Fruit fly (Drosophila melanogaster) whole organism, embryonic: ENCODE measurements around the gene Gr89a.
A peak's percentile ranks its signal among the peaks of the same experiment; 100 is the strongest.

Source experiments
- ATbp ChIP-seq: fragments of 200-800 bp; sonication (Bioruptor generic); optimal IDR thresholded peaks from 2 replicates; lab custom pipeline; 2017; ENCODE audit warnings: missing biosample characterization, mild to moderate bottlenecking, missing genetic modification characterization, missing genetic modification reagents
- Bgb ChIP-seq: fragments of 200-800 bp; sonication (Bioruptor generic); IDR thresholded peaks from 2 replicates; pipeline ENCODE4 v1.3.6; 2022; ENCODE audit warnings: missing biosample characterization, missing genetic modification characterization; ENCODE audit not compliant: partially characterized antibody
- Bteb2 ChIP-seq: fragments of 200-800 bp; sonication (Bioruptor generic); optimal IDR thresholded peaks from 2 replicates; lab custom pipeline; 2016; ENCODE audit warnings: missing biosample characterization, missing genetic modification characterization
- CG10209 ChIP-seq: fragments of 200-800 bp; sonication (Bioruptor generic); optimal IDR thresholded peaks from 3 replicates; lab custom pipeline; 2017; ENCODE audit warnings: missing biosample characterization, mild to moderate bottlenecking, missing genetic modification characterization, missing genetic modification reagents
- CG11456 ChIP-seq: fragments of 200-800 bp; sonication (Bioruptor generic); IDR thresholded peaks from 3 replicates; pipeline ENCODE4 v1.3.6; 2022; ENCODE audit warnings: missing biosample characterization, missing genetic modification characterization
- CG11560 ChIP-seq: fragments of 200-800 bp; sonication (Bioruptor generic); IDR thresholded peaks from 3 replicates; pipeline ENCODE4 v1.3.6; 2022; ENCODE audit warnings: missing biosample characterization, missing genetic modification characterization
- CG12391 ChIP-seq: fragments of 200-800 bp; sonication (Bioruptor generic); optimal IDR thresholded peaks from 3 replicates; lab custom pipeline; 2018; ENCODE audit warnings: missing biosample characterization, mild to moderate bottlenecking, missing genetic modification characterization, moderate library complexity
- CG13894 ChIP-seq: fragments of 200-800 bp; sonication (Bioruptor generic); optimal IDR thresholded peaks from 3 replicates; lab custom pipeline; 2018; ENCODE audit warnings: missing biosample characterization, mild to moderate bottlenecking, missing genetic modification characterization, moderate library complexity
- CG15696 ChIP-seq: fragments of 200-800 bp; sonication (Bioruptor generic); optimal IDR thresholded peaks from 2 replicates; lab custom pipeline; 2019; ENCODE audit warnings: missing biosample characterization, mild to moderate bottlenecking, missing genetic modification characterization, moderate library complexity
- CG1603 ChIP-seq: fragments of 200-800 bp; sonication (Bioruptor generic); optimal IDR thresholded peaks from 2 replicates; lab custom pipeline; 2019; ENCODE audit warnings: missing biosample characterization, mild to moderate bottlenecking, missing genetic modification characterization, moderate library complexity
- CG16779 ChIP-seq: fragments of 200-800 bp; sonication (Bioruptor generic); IDR thresholded peaks from 2 replicates; pipeline ENCODE4 v1.3.6; 2022; ENCODE audit warnings: missing biosample characterization, missing genetic modification characterization
- CG17359 ChIP-seq: fragments of 200-800 bp; sonication (Bioruptor generic); optimal IDR thresholded peaks from 3 replicates; lab custom pipeline; 2018; ENCODE audit warnings: missing biosample characterization, mild to moderate bottlenecking, missing genetic modification characterization, moderate library complexity
- CG18476 ChIP-seq: fragments of 200-800 bp; sonication (Bioruptor generic); optimal IDR thresholded peaks from 2 replicates; lab custom pipeline; 2016; ENCODE audit warnings: missing biosample characterization, mild to moderate bottlenecking, missing genetic modification characterization
- CG2116 ChIP-seq: fragments of 200-800 bp; sonication (Bioruptor generic); optimal IDR thresholded peaks from 3 replicates; lab custom pipeline; 2018; ENCODE audit warnings: missing biosample characterization, mild to moderate bottlenecking, missing genetic modification characterization
- CG2199 ChIP-seq: fragments of 200-800 bp; sonication (Bioruptor generic); IDR thresholded peaks from 3 replicates; pipeline ENCODE4 v1.3.6; 2022; ENCODE audit warnings: missing biosample characterization, missing genetic modification characterization
- CG2678 ChIP-seq: fragments of 200-800 bp; sonication (Bioruptor generic); optimal IDR thresholded peaks from 3 replicates; lab custom pipeline; 2019; ENCODE audit warnings: missing biosample characterization, mild to moderate bottlenecking, missing genetic modification characterization, moderate library complexity
- CG30431 ChIP-seq: fragments of 200-800 bp; sonication (Bioruptor generic); optimal IDR thresholded peaks from 2 replicates; lab custom pipeline; 2017; ENCODE audit warnings: missing biosample characterization, missing genetic modification characterization
- CG4730 ChIP-seq: fragments of 200-800 bp; sonication (Bioruptor generic); IDR thresholded peaks from 2 replicates; pipeline ENCODE4 v1.3.6; 2022; ENCODE audit warnings: missing biosample characterization, missing genetic modification characterization
- CG6654 ChIP-seq: fragments of 200-800 bp; sonication (Bioruptor generic); optimal IDR thresholded peaks from 2 replicates; lab custom pipeline; 2017; ENCODE audit warnings: missing biosample characterization, mild to moderate bottlenecking, missing genetic modification characterization
- CG7556 ChIP-seq: fragments of 200-800 bp; sonication (Bioruptor generic); optimal IDR thresholded peaks from 2 replicates; lab custom pipeline; 2017; ENCODE audit warnings: missing biosample characterization, mild to moderate bottlenecking, missing genetic modification characterization
- CG9876 ChIP-seq: fragments of 200-800 bp; sonication (Bioruptor generic); optimal IDR thresholded peaks from 2 replicates; lab custom pipeline; 2016; ENCODE audit warnings: missing biosample characterization, missing genetic modification characterization
- CrebB ChIP-seq: fragments of 200-800 bp; sonication (Bioruptor generic); optimal IDR thresholded peaks from 3 replicates; lab custom pipeline; 2018; ENCODE audit warnings: missing biosample characterization, mild to moderate bottlenecking, missing genetic modification characterization
- Dp ChIP-seq: fragments of 200-800 bp; sonication (Bioruptor generic); optimal IDR thresholded peaks from 2 replicates; lab custom pipeline; 2018; ENCODE audit warnings: missing biosample characterization, mild to moderate bottlenecking, missing genetic modification characterization, moderate library complexity
- Drgx ChIP-seq: fragments of 200-800 bp; sonication (Bioruptor generic); IDR thresholded peaks from 2 replicates; pipeline ENCODE4 v1.3.6; 2022; ENCODE audit warnings: missing biosample characterization, missing genetic modification characterization
- GATAe ChIP-seq: fragments of 200-800 bp; sonication (Bioruptor generic); conservative IDR thresholded peaks from 2 replicates; pipeline ENCODE4 v1.3.6; 2022; ENCODE audit warnings: missing biosample characterization, missing genetic modification characterization
- HLH54F ChIP-seq: fragments of 200-800 bp; sonication (Bioruptor generic); optimal IDR thresholded peaks from 3 replicates; lab custom pipeline; 2016; ENCODE audit warnings: missing biosample characterization, missing genetic modification characterization
- Max ChIP-seq: fragments of 200-800 bp; sonication (Bioruptor generic); optimal IDR thresholded peaks from 2 replicates; lab custom pipeline; 2016; ENCODE audit warnings: missing biosample characterization, mild to moderate bottlenecking, missing genetic modification characterization
- Vsx1 ChIP-seq: fragments of 200-800 bp; sonication (Bioruptor generic); optimal IDR thresholded peaks from 2 replicates; lab custom pipeline; 2017; ENCODE audit warnings: missing biosample characterization, mild to moderate bottlenecking, missing genetic modification characterization, missing genetic modification reagents
- ap ChIP-seq: fragments of 200-800 bp; sonication (Bioruptor generic); IDR thresholded peaks from 2 replicates; pipeline ENCODE4 v1.3.6; 2022; ENCODE audit warnings: missing biosample characterization, missing genetic modification characterization
- btn ChIP-seq: fragments of 200-800 bp; sonication (Bioruptor generic); optimal IDR thresholded peaks from 2 replicates; lab custom pipeline; 2016; ENCODE audit warnings: missing biosample characterization, missing genetic modification characterization
- cwo ChIP-seq: fragments of 200-800 bp; sonication (Bioruptor generic); optimal IDR thresholded peaks from 3 replicates; lab custom pipeline; 2017; ENCODE audit warnings: missing biosample characterization, missing genetic modification characterization, mild to moderate bottlenecking, moderate library complexity, missing genetic modification reagents
- emc ChIP-seq: fragments of 200-800 bp; sonication (Bioruptor generic); optimal IDR thresholded peaks from 2 replicates; lab custom pipeline; 2016; ENCODE audit warnings: missing biosample characterization, missing genetic modification characterization
- fd102C ChIP-seq: fragments of 200-800 bp; sonication (Bioruptor generic); optimal IDR thresholded peaks from 2 replicates; lab custom pipeline; 2018; ENCODE audit warnings: missing biosample characterization, mild to moderate bottlenecking, missing genetic modification characterization, moderate library complexity
- hb ChIP-seq: fragments of 200-800 bp; sonication (Bioruptor generic); IDR thresholded peaks from 3 replicates; pipeline ENCODE4 v1.3.6; 2022; ENCODE audit warnings: missing biosample characterization, missing genetic modification characterization; ENCODE audit not compliant: partially characterized antibody
- hkb ChIP-seq, 2 experiments: fragments of 200-800 bp in 1 of 2; fragments of >200 bp in 1 of 2; sonication (Bioruptor generic) in 1 of 2; IDR thresholded peaks in 1 of 2; optimal IDR thresholded peaks in 1 of 2; 2 replicates each; pipeline versions ENCODE4 v1.3.6 to Lab custom; 2017 to 2022; ENCODE audit warnings: missing biosample characterization in 1 of 2, missing genetic modification characterization in 1 of 2
- lmd ChIP-seq: fragments of 200-800 bp; sonication (Bioruptor generic); IDR thresholded peaks from 2 replicates; pipeline ENCODE4 v1.3.6; 2022; ENCODE audit warnings: missing biosample characterization, missing genetic modification characterization
- prd ChIP-seq, 3 experiments: fragments of >200 bp in 2 of 3; fragments of 200-800 bp in 1 of 3; sonication (Bioruptor generic) in 1 of 3; optimal IDR thresholded peaks in 2 of 3; IDR thresholded peaks in 1 of 3; 2 replicates in 2 of 3; 3 replicates in 1 of 3; pipeline versions ENCODE4 v1.3.6 to Lab custom; 2017 to 2022; ENCODE audit warnings: missing biosample characterization in 1 of 3, missing genetic modification characterization in 1 of 3
- sisA ChIP-seq: fragments of 200-800 bp; sonication (Bioruptor generic); IDR thresholded peaks from 2 replicates; pipeline ENCODE4 v1.3.6; 2022; ENCODE audit warnings: missing biosample characterization, missing genetic modification characterization
- stc ChIP-seq: fragments of 200-800 bp; sonication (Bioruptor generic); IDR thresholded peaks from 2 replicates; pipeline ENCODE4 v1.3.6; 2022; ENCODE audit warnings: missing biosample characterization, missing genetic modification characterization
- stwl ChIP-seq: fragments of 200-800 bp; sonication (Bioruptor generic); optimal IDR thresholded peaks from 3 replicates; lab custom pipeline; 2018; ENCODE audit warnings: missing biosample characterization, mild to moderate bottlenecking, missing genetic modification characterization, moderate library complexity

Gene Gr89a

DNA sequence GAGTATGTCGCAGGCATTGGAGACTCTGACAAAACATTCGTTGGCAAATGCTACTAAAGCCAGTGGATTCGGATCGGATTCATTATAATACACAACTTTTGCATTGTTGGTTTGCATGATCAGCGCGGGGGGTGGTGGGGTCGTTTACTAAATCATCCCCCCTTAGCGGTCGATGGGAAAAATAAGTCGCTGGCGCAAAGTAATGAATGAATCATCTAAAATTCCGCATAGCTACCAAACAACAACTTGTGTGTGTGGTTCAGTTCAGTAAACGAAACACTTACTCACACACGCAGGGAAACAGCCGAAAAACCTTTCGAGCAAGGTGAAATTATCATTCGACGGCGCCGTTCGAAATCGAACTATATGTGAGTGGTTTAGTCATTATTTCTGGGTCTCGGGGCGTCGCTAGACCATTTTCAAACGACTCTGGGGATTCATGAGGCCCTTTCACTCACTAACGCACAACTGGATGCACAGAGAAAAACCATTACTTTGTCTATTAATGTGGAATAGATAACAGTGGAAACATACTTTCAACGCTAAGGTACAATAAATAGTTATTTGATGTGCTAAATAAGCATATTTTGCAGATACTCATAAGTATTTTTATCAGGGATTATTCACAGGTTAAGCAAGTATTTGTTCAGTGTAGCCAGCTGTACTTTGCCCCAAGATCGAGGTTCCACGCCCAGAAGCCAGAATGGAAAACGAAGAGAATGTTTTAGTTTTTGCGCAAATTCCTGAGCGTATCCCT lies 50.2 kb downstream of the Gr89a start (continued):
- TF ChIP-seq CG2678 (tag; lab: Kevin White, UChicago) (peak; percentile 65), fd102C (GFP tag; lab: Kevin White, UChicago) (no peak), prd (optimal IDR thresholded peaks at IDR 0.05; lab: Kevin White, UChicago) (no peak), prd (GFP tag; IDR thresholded peaks at IDR 0.05; lab: Robert Waterston, UW) (peak; percentile 83), CG2199 (GFP tag; lab: Robert Waterston, UW) (peak; percentile 94), stwl (tag; lab: Kevin White, UChicago) (no peak), CG10209 (GFP tag; lab: Kevin White, UChicago) (peak; percentile 51), GATAe (GFP tag; lab: Robert Waterston, UW) (no peak), CG18476 (GFP tag; lab: Kevin White, UChicago) (no peak), CG12391 (peak; percentile 64), CG16779 (GFP tag; lab: Robert Waterston, UW) (0 out of 2 replicates have a peak, but pooled peaks have one; percentile 20), Vsx1 (peak; percentile 65), hkb (optimal IDR thresholded peaks at IDR 0.05; lab: Kevin White, UChicago) (no peak), hkb (GFP tag; IDR thresholded peaks at IDR 0.05; lab: Robert Waterston, UW) (peak; percentile 79), btn (GFP tag; lab: Kevin White, UChicago) (no peak), CG17359 (tag; lab: Kevin White, UChicago) (peak; percentile 85), emc (peak; percentile 47), CrebB (tag; lab: Kevin White, UChicago) (peak; percentile 67), CG11560 (tag; lab: Robert Waterston, UW) (no peak; the same call in 2 of the 3 replicates), CG7556 (peak; percentile 65), sisA (GFP tag; lab: Robert Waterston, UW) (peak; percentile 85), Dp (GFP tag; lab: Kevin White, UChicago) (no peak), CG9876 (GFP tag; lab: Kevin White, UChicago) (peak; percentile 62), Bgb (GFP tag; lab: Robert Waterston, UW) (no peak), CG2116 (GFP tag; lab: Kevin White, UChicago) (no peak), stc (GFP tag; lab: Robert Waterston, UW) (peak; percentile 63), CG15696 (tag; lab: Kevin White, UChicago) (no peak), cwo (GFP tag; lab: Kevin White, UChicago) (peak; percentile 23), Bteb2 (peak; percentile 51), CG4730 (peak; percentile 70), CG13894 (tag; lab: Kevin White, UChicago) (no peak), hb (GFP tag; lab: Robert Waterston, UW) (no peak), ap (peak; percentile 82), CG11456 (GFP tag; lab: Robert Waterston, UW) (peak; percentile 83; the same call in 2 of the 3 replicates), lmd (GFP tag; lab: Robert Waterston, UW) (peak; percentile 82), Drgx (peak; percentile 88), CG6654 (GFP tag; lab: Kevin White, UChicago) (peak; percentile 66), Max (GFP tag; lab: Kevin White, UChicago) (no peak), CG1603 (tag; lab: Kevin White, UChicago) (peak; percentile 97), ATbp (GFP tag; lab: Kevin White, UChicago) (peak; percentile 79), CG30431 (GFP tag; lab: Kevin White, UChicago) (peak; percentile 72), HLH54F (GFP tag; lab: Kevin White, UChicago) (peak; percentile 23)
- TF ChIP-seq, all 482 proteins: peak for 319
